Worm (Caenorhabditis elegans): Measurements from ENCODE around the gene nhr-20.

The nhr-20 gene

ce11 chrIII:4277762-4278161 lies 44.7 kb upstream of the nhr-20 start:
- TF ChIP-seq rnt-1 (tag; optimal IDR thresholded peaks at IDR 0.05) (no peak), ceh-34 (tag; optimal IDR thresholded peaks at IDR 0.05) (no peak), ama-1 (optimal IDR thresholded peaks at IDR 0.05) (no peak), lin-11 (tag; optimal IDR thresholded peaks at IDR 0.05) (no peak), Y22D7AL.16 (tag; optimal IDR thresholded peaks at IDR 0.05) (no peak), K09A11.1 (tag; optimal IDR thresholded peaks at IDR 0.05; ENCODE audit: insufficient read depth) (no peak)

ce11 chrIII:4276277-4276676 lies 43.3 kb upstream of the nhr-20 start:
- TF ChIP-seq pha-4 (tag; optimal IDR thresholded peaks at IDR 0.05) (no peak), ama-1 (optimal IDR thresholded peaks at IDR 0.05) (peak; percentile 74)

- TF ChIP-seq ceh-18 (tag; optimal IDR thresholded peaks at IDR 0.05) (no peak), nfya-1 (tag; optimal IDR thresholded peaks at IDR 0.05) (peak; percentile 93)
Observed at ce11 chrIII:4275704-4276103, 42.7 kb upstream of the nhr-20 start.

- TF ChIP-seq pax-1 (tag; optimal IDR thresholded peaks at IDR 0.05) (no peak), dmd-4 (tag; optimal IDR thresholded peaks at IDR 0.05; ENCODE audit: borderline replicate concordance) (no peak), ahr-1 (tag; optimal IDR thresholded peaks at IDR 0.05) (no peak), odd-2 (tag; optimal IDR thresholded peaks at IDR 0.05) (no peak), elt-2 (tag; optimal IDR thresholded peaks at IDR 0.05) (peak; percentile 47), ref-2 (tag; optimal IDR thresholded peaks at IDR 0.05) (peak; percentile 10), pat-9 (tag; optimal IDR thresholded peaks at IDR 0.05) (no peak), tbx-2 (tag; optimal IDR thresholded peaks at IDR 0.05) (peak; percentile 75), hlh-30 (tag; optimal IDR thresholded peaks at IDR 0.05; ENCODE audit: insufficient read depth) (peak; percentile 47), nhr-11 (tag; optimal IDR thresholded peaks at IDR 0.05) (no peak), che-1 (tag; optimal IDR thresholded peaks at IDR 0.05) (no peak), nfya-1 (tag; optimal IDR thresholded peaks at IDR 0.05) (no peak)
Observed at ce11 chrIII:4274524-4274923, 41.5 kb upstream of the nhr-20 start.

ce11 chrIII:4272864-4273263 lies 39.8 kb upstream of the nhr-20 start:
- TF ChIP-seq che-1 (tag; optimal IDR thresholded peaks at IDR 0.05) (no peak), hlh-15 (tag; optimal IDR thresholded peaks at IDR 0.05) (no peak), sox-4 (tag; optimal IDR thresholded peaks at IDR 0.05) (no peak), hlh-8 (tag; optimal IDR thresholded peaks at IDR 0.05) (no peak), dmd-4 (tag; optimal IDR thresholded peaks at IDR 0.05; ENCODE audit: borderline replicate concordance) (no peak), hlh-30 (tag; optimal IDR thresholded peaks at IDR 0.05; ENCODE audit: insufficient read depth) (peak; percentile 61)

ce11 chrIII:4271059-4271458 lies 38.0 kb upstream of the nhr-20 start:
- TF ChIP-seq unc-42 (tag; optimal IDR thresholded peaks at IDR 0.05) (no peak), elt-2 (tag; optimal IDR thresholded peaks at IDR 0.05) (peak; percentile 11)

- TF ChIP-seq hlh-15 (tag; optimal IDR thresholded peaks at IDR 0.05): no peak
- peak; percentile 4 for TF ChIP-seq ceh-31 (tag; optimal IDR thresholded peaks at IDR 0.05)
- TF ChIP-seq tbx-2 (tag; optimal IDR thresholded peaks at IDR 0.05): peak; percentile 31
- TF ChIP-seq elt-2 (tag; optimal IDR thresholded peaks at IDR 0.05): peak; percentile 4
- TF ChIP-seq mec-3 (tag; optimal IDR thresholded peaks at IDR 0.05; ENCODE audit: borderline replicate concordance): no peak
- TF ChIP-seq ceh-48 (tag; optimal IDR thresholded peaks at IDR 0.05): no peak
- TF ChIP-seq ceh-14 (tag; optimal IDR thresholded peaks at IDR 0.05): peak; percentile 37
- peak; percentile 55 for TF ChIP-seq nfya-1 (tag; optimal IDR thresholded peaks at IDR 0.05)
- TF ChIP-seq ceh-6 (GFP tag; optimal IDR thresholded peaks at IDR 0.05): no peak
- no peak for TF ChIP-seq pha-2 (tag; optimal IDR thresholded peaks at IDR 0.05)
- no peak for TF ChIP-seq pros-1 (tag; optimal IDR thresholded peaks at IDR 0.05)
- no peak for TF ChIP-seq lim-6 (tag; optimal IDR thresholded peaks at IDR 0.05)
- TF ChIP-seq C08G9.2 (tag; optimal IDR thresholded peaks at IDR 0.05): no peak
Observed at ce11 chrIII:4269220-4269935, 36.4 kb upstream of the nhr-20 start, which contains the start of the genes sftb-1 and R10E4.1. Gene sftb-1, minus strand, starts transcription at chrIII:4269270. Gene R10E4.1, plus strand, starts transcription at chrIII:4269743.

All from whole organism, late embryonic.